Worm (Caenorhabditis elegans) whole organism, L4 larva: Measurements from ENCODE around the gene F25B5.5.

ENCODE experiments used
- T26A8.4 ChIP-seq: fragments of 200-800 bp; sonication (Bioruptor generic); IDR thresholded peaks from 2 replicates; pipeline ENCODE4 v1.3.6; 2022; ENCODE audit warnings: missing genetic modification characterization, missing compliant biosample characterization
- Y105C5A.15 ChIP-seq: fragments of 200-800 bp; sonication (Bioruptor generic); IDR thresholded peaks from 2 replicates; pipeline ENCODE4 v1.3.6; 2022; ENCODE audit warnings: missing genetic modification characterization, missing compliant biosample characterization
- ZK337.2 ChIP-seq: fragments of 200-800 bp; sonication (Bioruptor generic); IDR thresholded peaks from 2 replicates; pipeline ENCODE4 v1.3.6; 2022; ENCODE audit warnings: missing genetic modification reagents, missing genetic modification characterization, missing compliant biosample characterization
- ZK546.5 ChIP-seq, 2 experiments: sonication (generic microtip); optimal IDR thresholded peaks; 2 replicates each; lab custom pipeline; 2017; ENCODE audit warnings: missing biosample characterization in 2 of 2, missing genetic modification characterization in 2 of 2
- aha-1 ChIP-seq: fragments of 150-350 bp; peaks from one replicate; lab custom pipeline; 2014; ENCODE audit warnings: missing biosample characterization, missing genetic modification characterization
- aly-2 ChIP-seq: sonication (generic microtip); optimal IDR thresholded peaks from 2 replicates; lab custom pipeline; 2018; ENCODE audit warnings: missing biosample characterization, missing genetic modification characterization
- arid-1 ChIP-seq: fragments of 200-800 bp; sonication (Bioruptor generic); conservative IDR thresholded peaks from 2 replicates; pipeline ENCODE4 v1.3.6; 2022; ENCODE audit warnings: missing genetic modification reagents, missing genetic modification characterization, missing compliant biosample characterization
- attf-4 ChIP-seq: sonication (generic microtip); optimal IDR thresholded peaks from 3 replicates; lab custom pipeline; 2017; ENCODE audit warnings: missing biosample characterization, missing genetic modification characterization
- ctbp-1 ChIP-seq: fragments of 200-800 bp; sonication (Bioruptor generic); IDR thresholded peaks from 2 replicates; pipeline ENCODE4 v1.3.6; 2022; ENCODE audit warnings: missing genetic modification reagents, missing genetic modification characterization, missing compliant biosample characterization
- daf-16 ChIP-seq, 3 experiments: sonication (generic microtip); optimal IDR thresholded peaks; 2 replicates each; lab custom pipeline; 2016 to 2017; ENCODE audit warnings: missing genetic modification characterization in 3 of 3, missing genetic modification reagents in 3 of 3, mild to moderate bottlenecking in 2 of 3, missing compliant biosample characterization in 2 of 3, missing biosample characterization in 1 of 3, moderate library complexity in 1 of 3
- duxl-1 ChIP-seq: sonication (generic microtip); optimal IDR thresholded peaks from 2 replicates; lab custom pipeline; 2016; ENCODE audit warnings: mild to moderate bottlenecking, missing genetic modification characterization, moderate library complexity, missing compliant biosample characterization; ENCODE audit not compliant: poor library complexity
- dve-1 ChIP-seq: sonication (generic microtip); optimal IDR thresholded peaks from 2 replicates; lab custom pipeline; 2017; ENCODE audit warnings: antibody characterized with exemption, mild to moderate bottlenecking, missing genetic modification characterization, missing compliant biosample characterization; ENCODE audit not compliant: insufficient read depth
- egl-27 ChIP-seq: sonication (generic microtip); optimal IDR thresholded peaks from 3 replicates; lab custom pipeline; 2017; ENCODE audit warnings: missing biosample characterization, missing genetic modification reagents, missing genetic modification characterization
- egl-43 ChIP-seq: fragments of 200-800 bp; sonication (Bioruptor generic); IDR thresholded peaks from 2 replicates; pipeline ENCODE4 v1.3.6; 2022; ENCODE audit warnings: missing genetic modification reagents, missing genetic modification characterization, missing compliant biosample characterization
- fkh-10 ChIP-seq: fragments of 150-350 bp; optimal IDR thresholded peaks from 2 replicates; lab custom pipeline; 2014; ENCODE audit warnings: missing biosample characterization, missing genetic modification reagents, missing genetic modification characterization
- gei-8 ChIP-seq: fragments of 200-800 bp; sonication (Bioruptor generic); optimal IDR thresholded peaks from 2 replicates; lab custom pipeline; 2018; ENCODE audit warnings: mild to moderate bottlenecking, missing genetic modification characterization, missing compliant biosample characterization
- hlh-11 ChIP-seq: fragments of 200-800 bp; sonication (Bioruptor generic); optimal IDR thresholded peaks from 2 replicates; lab custom pipeline; 2018; ENCODE audit warnings: mild to moderate bottlenecking, missing genetic modification characterization, missing compliant biosample characterization
- hmg-1.1 ChIP-seq: fragments of 200-800 bp; sonication (Bioruptor generic); IDR thresholded peaks from 2 replicates; pipeline ENCODE4 v1.3.6; 2022; ENCODE audit warnings: missing genetic modification reagents, missing genetic modification characterization, missing compliant biosample characterization
- lim-7 ChIP-seq: fragments of 200-800 bp; sonication (Bioruptor generic); IDR thresholded peaks from 2 replicates; pipeline ENCODE4 v1.3.6; 2022; ENCODE audit warnings: missing genetic modification characterization, missing compliant biosample characterization
- lin-1 ChIP-seq: fragments of 200-800 bp; sonication (Bioruptor generic); IDR thresholded peaks from 2 replicates; pipeline ENCODE4 v1.3.6; 2022; ENCODE audit warnings: missing genetic modification reagents, missing genetic modification characterization, missing compliant biosample characterization
- lin-13 ChIP-seq: fragments of 150-350 bp; optimal IDR thresholded peaks from 2 replicates; lab custom pipeline; 2014; ENCODE audit warnings: missing biosample characterization, missing genetic modification reagents, missing genetic modification characterization
- lin-38 ChIP-seq: fragments of 200-800 bp; sonication (Bioruptor generic); IDR thresholded peaks from 2 replicates; pipeline ENCODE4 v1.3.6; 2022; ENCODE audit warnings: missing genetic modification reagents, missing genetic modification characterization, missing compliant biosample characterization
- lin-39 ChIP-seq: fragments of 150-350 bp; optimal IDR thresholded peaks from 2 replicates; lab custom pipeline; 2014; ENCODE audit warnings: missing biosample characterization, missing genetic modification reagents, missing genetic modification characterization
- lsy-2 ChIP-seq, 2 experiments: fragments of 150-350 bp in 1 of 2; sonication (generic microtip) in 1 of 2; optimal IDR thresholded peaks; 2 replicates each; lab custom pipeline; 2014 to 2017; ENCODE audit warnings: missing biosample characterization in 2 of 2, missing genetic modification characterization in 2 of 2
- madf-5 ChIP-seq, 2 experiments: fragments of 200-800 bp; sonication (Bioruptor generic); IDR thresholded peaks; 2 replicates each; pipeline ENCODE4 v1.3.6; 2022; ENCODE audit warnings: missing compliant biosample characterization in 2 of 2, missing genetic modification characterization in 2 of 2
- mes-2 ChIP-seq: sonication (generic microtip); optimal IDR thresholded peaks from 2 replicates; lab custom pipeline; 2016; ENCODE audit warnings: missing genotype, mild to moderate bottlenecking, missing genetic modification characterization, missing compliant biosample characterization; ENCODE audit not compliant: poor library complexity, severe bottlenecking
- mxl-2 ChIP-seq: fragments of 200-800 bp; sonication (Bioruptor generic); conservative IDR thresholded peaks from 2 replicates; pipeline ENCODE4 v1.3.6; 2022; ENCODE audit warnings: missing genetic modification reagents, missing genetic modification characterization, missing compliant biosample characterization
- mxl-3 ChIP-seq: fragments of 200-800 bp; sonication (Bioruptor generic); optimal IDR thresholded peaks from 2 replicates; lab custom pipeline; 2018; ENCODE audit warnings: mild to moderate bottlenecking, missing genetic modification characterization, missing compliant biosample characterization
- nhr-25 ChIP-seq: sonication (generic microtip); optimal IDR thresholded peaks from 2 replicates; lab custom pipeline; 2017; ENCODE audit warnings: missing genetic modification characterization, mild to moderate bottlenecking, missing compliant biosample characterization, antibody characterized with exemption, moderate library complexity, borderline replicate concordance; ENCODE audit not compliant: insufficient read depth
- nhr-28 ChIP-seq: fragments of 150-350 bp; optimal IDR thresholded peaks from 2 replicates; lab custom pipeline; 2014; ENCODE audit warnings: missing biosample characterization, missing genetic modification characterization
- nhr-41 ChIP-seq: fragments of 200-800 bp; sonication (Bioruptor generic); IDR thresholded peaks from 2 replicates; pipeline ENCODE4 v1.3.6; 2022; ENCODE audit warnings: missing genetic modification reagents, missing genetic modification characterization, missing compliant biosample characterization
- nhr-42 ChIP-seq: fragments of 200-800 bp; sonication (Bioruptor generic); IDR thresholded peaks from 2 replicates; pipeline ENCODE4 v1.3.6; 2022; ENCODE audit warnings: missing genetic modification characterization, missing compliant biosample characterization
- nhr-6 ChIP-seq: fragments of 150-350 bp; optimal IDR thresholded peaks from 2 replicates; lab custom pipeline; 2014; ENCODE audit warnings: missing biosample characterization, missing genetic modification characterization
- nhr-76 ChIP-seq: fragments of 150-350 bp; optimal IDR thresholded peaks from 2 replicates; lab custom pipeline; 2014; ENCODE audit warnings: missing biosample characterization, missing genetic modification characterization
- rbr-2 ChIP-seq: sonication (generic microtip); optimal IDR thresholded peaks from 2 replicates; lab custom pipeline; 2016; ENCODE audit warnings: missing genotype, missing genetic modification characterization, missing compliant biosample characterization
- saeg-2 ChIP-seq: fragments of 200-800 bp; sonication (Bioruptor generic); IDR thresholded peaks from 2 replicates; pipeline ENCODE4 v1.3.6; 2022; ENCODE audit warnings: missing genetic modification reagents, missing genetic modification characterization, missing compliant biosample characterization
- sdz-12 ChIP-seq: fragments of 200-800 bp; sonication (Bioruptor generic); optimal IDR thresholded peaks from 2 replicates; lab custom pipeline; 2018; ENCODE audit warnings: mild to moderate bottlenecking, missing genetic modification characterization, missing compliant biosample characterization
- skn-1 ChIP-seq: fragments of 150-350 bp; optimal IDR thresholded peaks from 2 replicates; lab custom pipeline; 2014; ENCODE audit warnings: missing biosample characterization, missing genetic modification characterization
- snpc-4 ChIP-seq: fragments of 150-350 bp; optimal IDR thresholded peaks from 2 replicates; lab custom pipeline; 2014; ENCODE audit warnings: missing biosample characterization, missing genetic modification characterization
- unc-39 ChIP-seq: sonication (generic microtip); optimal IDR thresholded peaks from 2 replicates; lab custom pipeline; 2017; ENCODE audit warnings: missing biosample characterization, missing genetic modification characterization
- unc-62 ChIP-seq, 3 experiments: fragments of 150-350 bp in 1 of 3; sonication (generic microtip); optimal IDR thresholded peaks in 2 of 3; peaks in 1 of 3; 1 replicate in 1 of 3; 2 replicates in 2 of 3; lab custom pipeline; 2014 to 2017; ENCODE audit warnings: missing biosample characterization in 3 of 3, missing genetic modification characterization in 3 of 3, missing genetic modification reagents in 3 of 3, missing genotype in 1 of 3
- zag-1 ChIP-seq: fragments of 150-350 bp; optimal IDR thresholded peaks from 2 replicates; lab custom pipeline; 2014; ENCODE audit warnings: missing biosample characterization, missing genetic modification characterization

The F25B5.5 gene

ce11 chrIII:5981407-5981806, 35.5 kb upstream of the F25B5.5 start (continued):
- TF ChIP-seq lsy-2 (tag; optimal IDR thresholded peaks at IDR 0.05; lab: Kevin White, UChicago) (no peak), lin-39 (no peak), madf-5 (GFP tag; IDR thresholded peaks at IDR 0.05; lab: Robert Waterston, UW) (no peak), aha-1 (tag; lab: Kevin White, UChicago) (no peak), mxl-2 (GFP tag; lab: Robert Waterston, UW) (no peak), sdz-12 (no peak), Y105C5A.15 (GFP tag; lab: Robert Waterston, UW) (no peak), lin-13 (GFP tag; lab: Kevin White, UChicago) (no peak), saeg-2 (no peak), mxl-3 (GFP tag; lab: Kevin White, UChicago) (no peak), skn-1 (no peak), nhr-41 (GFP tag; lab: Robert Waterston, UW) (peak; percentile 56; the same call in 1 of the 2 replicates), ZK546.5 (tag; optimal IDR thresholded peaks at IDR 0.05; lab: Kevin White, UChicago) (no peak), rbr-2 (no peak), unc-39 (tag; lab: Kevin White, UChicago) (no peak), zag-1 (no peak), fkh-10 (no peak), nhr-42 (GFP tag; lab: Robert Waterston, UW) (no peak), duxl-1 (no peak), ctbp-1 (GFP tag; lab: Robert Waterston, UW) (no peak), arid-1 (GFP tag; lab: Robert Waterston, UW) (no peak)

- TF ChIP-seq gei-8 (no peak), unc-62 (GFP tag; optimal IDR thresholded peaks at IDR 0.05 in 1 of 2; lab: Kevin White, UChicago) (peak in 1 of 2 experiments; percentile 58), unc-62 (tag; optimal IDR thresholded peaks at IDR 0.05; lab: Kevin White, UChicago) (no peak), daf-16 (GFP tag; optimal IDR thresholded peaks at IDR 0.05; lab: Kevin White, UChicago) (no peak), daf-16 (tag; optimal IDR thresholded peaks at IDR 0.05; lab: Kevin White, UChicago) (peak; percentile 64), nhr-76 (tag; lab: Kevin White, UChicago) (no peak), lin-38 (GFP tag; lab: Robert Waterston, UW) (no peak), aly-2 (tag; lab: Kevin White, UChicago) (no peak), dve-1 (tag; lab: Kevin White, UChicago) (peak; percentile 55), skn-1 (no peak), mes-2 (tag; lab: Kevin White, UChicago) (peak; percentile 36), hlh-11 (tag; lab: Kevin White, UChicago) (peak; percentile 32), unc-39 (tag; lab: Kevin White, UChicago) (no peak), nhr-25 (tag; lab: Kevin White, UChicago) (no peak), lin-39 (no peak), nhr-6 (peak; percentile 37), attf-4 (tag; lab: Kevin White, UChicago) (no peak), nhr-28 (peak; percentile 12), snpc-4 (no peak)
Measured at ce11 chrIII:5980274-5980918, 34.5 kb upstream of the F25B5.5 start.

ce11 chrIII:5976021-5976420, 30.1 kb upstream of the F25B5.5 start:
- TF ChIP-seq hmg-1.1 (GFP tag; lab: Robert Waterston, UW) (no peak), ctbp-1 (GFP tag; lab: Robert Waterston, UW) (no peak), T26A8.4 (GFP tag; lab: Robert Waterston, UW) (no peak), egl-27 (tag; lab: Kevin White, UChicago) (no peak), lim-7 (GFP tag; lab: Robert Waterston, UW) (no peak), ZK337.2 (no peak), lin-1 (GFP tag; lab: Robert Waterston, UW) (no peak), egl-43 (no peak), mxl-3 (GFP tag; lab: Kevin White, UChicago) (no peak)
